Worm (Caenorhabditis elegans): ENCODE measurements around the gene anmt-1.
A peak's percentile ranks its signal among the peaks of the same experiment; 100 is the strongest.

anmt-1 gene

DNA sequence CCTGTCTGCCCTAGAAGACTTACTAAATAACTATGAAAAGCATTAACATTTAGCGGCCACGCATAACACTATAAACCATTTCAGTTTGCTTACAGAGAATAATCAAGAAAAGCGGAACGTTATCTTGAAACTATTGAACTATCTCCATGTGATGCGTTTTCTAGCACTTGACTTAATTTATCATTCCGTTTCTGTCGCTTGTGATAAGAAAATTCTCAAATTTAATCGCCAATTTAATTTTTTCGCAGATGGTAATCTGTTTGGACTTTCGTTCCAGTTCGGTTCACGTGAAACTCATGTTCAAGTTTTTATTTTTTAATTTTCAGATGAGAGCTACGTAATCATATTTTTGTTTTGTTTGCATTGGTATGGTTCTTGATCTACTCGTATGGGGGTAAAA is 27.7 kb upstream of the anmt-1 start:
- TF ChIP-seq nhr-71 (tag; optimal IDR thresholded peaks at IDR 0.05) (peak; percentile 38), mef-2 (tag; optimal IDR thresholded peaks at IDR 0.05) (no peak), aha-1 (tag; optimal IDR thresholded peaks at IDR 0.05) (no peak), unc-30 (tag; optimal IDR thresholded peaks at IDR 0.05) (no peak), pag-3 (tag; optimal IDR thresholded peaks at IDR 0.05; ENCODE audit: borderline replicate concordance, insufficient read depth) (no peak), C34B4.2 (tag; optimal IDR thresholded peaks at IDR 0.05) (no peak), efl-1 (optimal IDR thresholded peaks at IDR 0.05) (no peak), efl-1 (GFP tag; optimal IDR thresholded peaks at IDR 0.05 in 1 of 2) (peak in 1 of 2 experiments; percentile 24), lin-14 (GFP tag; optimal IDR thresholded peaks at IDR 0.05) (peak; percentile 35), nhr-85 (tag) (peak; percentile 23), mdl-1 (tag; optimal IDR thresholded peaks at IDR 0.05) (peak in 1 of 2 experiments; percentile 23), elt-2 (tag; optimal IDR thresholded peaks at IDR 0.05) (peak; percentile 92), unc-130 (tag; optimal IDR thresholded peaks at IDR 0.05) (no peak), jun-1 (tag; optimal IDR thresholded peaks at IDR 0.05) (peak; percentile 41), elt-3 (tag; optimal IDR thresholded peaks at IDR 0.05) (peak in 2 of 6 experiments; percentile 26 to 81), tlp-1 (tag; optimal IDR thresholded peaks at IDR 0.05) (peak; percentile 78), sptf-1 (tag; optimal IDR thresholded peaks at IDR 0.05) (no peak), fkh-8 (tag; optimal IDR thresholded peaks at IDR 0.05) (no peak), nhr-20 (tag; optimal IDR thresholded peaks at IDR 0.05) (peak; percentile 34), nhr-90 (tag; optimal IDR thresholded peaks at IDR 0.05; ENCODE audit: poor library complexity) (peak; percentile 27), lin-15B (tag; optimal IDR thresholded peaks at IDR 0.05) (no peak), skn-1 (tag; optimal IDR thresholded peaks at IDR 0.05) (no peak), lin-35 (GFP tag; optimal IDR thresholded peaks at IDR 0.05) (peak in 1 of 2 experiments; percentile 46)

DNA sequence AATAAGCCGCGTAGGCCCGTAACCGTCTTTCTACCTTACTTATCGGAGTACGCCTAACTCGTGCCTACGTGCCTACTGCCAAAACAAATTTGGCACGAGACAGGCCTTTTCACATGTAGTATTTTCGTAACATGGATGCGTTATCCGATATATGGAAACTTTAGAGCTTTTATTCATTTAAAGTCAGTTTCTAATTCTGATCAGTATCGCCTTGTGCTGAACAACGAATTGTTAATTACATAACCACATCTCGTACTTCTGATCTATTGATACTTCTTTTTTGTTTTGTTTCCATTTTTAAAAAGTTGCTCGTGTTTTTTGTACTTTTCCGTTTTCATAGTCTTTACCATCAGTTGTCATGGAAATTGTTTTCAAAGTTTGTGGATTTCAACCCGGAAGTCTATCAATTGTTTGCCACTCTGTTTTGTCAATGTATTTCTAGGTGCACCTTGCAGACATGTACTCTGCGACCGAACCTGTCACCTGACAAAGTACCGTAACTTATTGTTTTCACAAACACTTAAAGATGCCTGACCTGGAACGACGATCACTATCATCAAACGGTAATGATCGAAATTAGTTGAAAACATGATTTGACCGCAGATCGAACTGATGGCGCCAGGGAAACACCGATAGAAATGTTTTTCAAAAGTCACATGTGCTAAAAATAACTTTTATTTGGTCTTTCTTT is 26.8 kb upstream of the anmt-1 start:
- TF ChIP-seq efl-1 (optimal IDR thresholded peaks at IDR 0.05) (no peak), efl-1 (GFP tag; optimal IDR thresholded peaks at IDR 0.05 in 1 of 2) (peak in 1 of 2 experiments; percentile 92), ceh-63 (GFP tag; optimal IDR thresholded peaks at IDR 0.05) (no peak)

DNA sequence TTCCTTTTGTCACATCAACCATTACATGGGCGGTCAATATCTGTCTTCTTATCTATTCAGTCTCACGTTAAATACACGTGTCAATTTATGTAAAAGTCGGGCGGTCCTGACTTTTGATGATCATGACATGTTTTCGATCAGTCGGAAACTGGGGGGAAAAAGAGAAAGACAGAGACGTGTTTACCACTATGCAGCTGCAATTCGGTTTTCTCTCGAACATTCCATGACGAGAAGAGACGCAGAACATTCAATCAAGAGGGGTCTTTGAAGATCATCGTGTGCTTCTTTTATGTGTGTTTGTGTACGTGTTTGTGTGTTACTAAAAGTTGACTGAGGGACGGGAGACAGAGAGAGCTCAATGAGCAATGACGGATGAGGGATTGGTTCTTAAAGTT is 26.2 kb upstream of the anmt-1 start:
- peak; percentile 87 for TF ChIP-seq dsc-1 (tag; optimal IDR thresholded peaks at IDR 0.05)
- no peak for TF ChIP-seq nhr-12 (tag; optimal IDR thresholded peaks at IDR 0.05)
- peak; percentile 98 for TF ChIP-seq nhr-20 (tag; optimal IDR thresholded peaks at IDR 0.05)
- peak; percentile 69 for TF ChIP-seq jun-1 (tag; optimal IDR thresholded peaks at IDR 0.05)
- peak; percentile 87 for TF ChIP-seq nhr-47 (tag; optimal IDR thresholded peaks at IDR 0.05)
- TF ChIP-seq Y116A8C.19 (tag; optimal IDR thresholded peaks at IDR 0.05; ENCODE audit: borderline replicate concordance): no peak
- TF ChIP-seq tlp-1 (tag; optimal IDR thresholded peaks at IDR 0.05): no peak
- peak; percentile 89 for TF ChIP-seq nhr-77 (tag; optimal IDR thresholded peaks at IDR 0.05)
- no peak for TF ChIP-seq alr-1 (tag; optimal IDR thresholded peaks at IDR 0.05; ENCODE audit: borderline replicate concordance)
- TF ChIP-seq nhr-76 (tag; optimal IDR thresholded peaks at IDR 0.05): no peak
- peak; percentile 62; the same call in 1 of the 2 replicates for TF ChIP-seq mab-9 (GFP tag; IDR thresholded peaks at IDR 0.05)
- TF ChIP-seq egl-13 (tag; optimal IDR thresholded peaks at IDR 0.05): peak; percentile 73
- no peak for TF ChIP-seq sox-4 (tag; optimal IDR thresholded peaks at IDR 0.05)
- TF ChIP-seq pax-3 (tag; optimal IDR thresholded peaks at IDR 0.05): no peak
- TF ChIP-seq F16B12.6 (tag; optimal IDR thresholded peaks at IDR 0.05): no peak
- peak; percentile 88 for TF ChIP-seq xbp-1 (tag; optimal IDR thresholded peaks at IDR 0.05)
- TF ChIP-seq ces-1 (GFP tag; optimal IDR thresholded peaks at IDR 0.05): no peak
- TF ChIP-seq aha-1 (tag; optimal IDR thresholded peaks at IDR 0.05): peak; percentile 34
- no peak for TF ChIP-seq sptf-1 (tag; optimal IDR thresholded peaks at IDR 0.05)
- peak; percentile 76 for TF ChIP-seq snpc-4 (tag; optimal IDR thresholded peaks at IDR 0.05)
- TF ChIP-seq snu-23 (GFP tag; optimal IDR thresholded peaks at IDR 0.05): peak; percentile 98
- TF ChIP-seq C16A3.4 (tag; optimal IDR thresholded peaks at IDR 0.05): peak; percentile 81
- TF ChIP-seq C34B4.2 (tag; optimal IDR thresholded peaks at IDR 0.05): peak; percentile 85
- TF ChIP-seq unc-130 (tag; optimal IDR thresholded peaks at IDR 0.05): peak; percentile 96
- peak; percentile 87 for TF ChIP-seq mef-2 (tag; optimal IDR thresholded peaks at IDR 0.05)
- peak; percentile 67 to 85 for TF ChIP-seq lin-35 (GFP tag; optimal IDR thresholded peaks at IDR 0.05)
- no peak for TF ChIP-seq hlh-17 (GFP tag; optimal IDR thresholded peaks at IDR 0.05; ENCODE audit: borderline replicate concordance)
- peak; percentile 83 for TF ChIP-seq fos-1 (tag; optimal IDR thresholded peaks at IDR 0.05)
- no peak for TF ChIP-seq isw-1 (GFP tag; IDR thresholded peaks at IDR 0.05)
- no peak for TF ChIP-seq unc-86 (tag; optimal IDR thresholded peaks at IDR 0.05)
- peak; percentile 68 for TF ChIP-seq hpl-2 (GFP tag; optimal IDR thresholded peaks at IDR 0.05)
- peak; percentile 32 for TF ChIP-seq lin-39 (tag; optimal IDR thresholded peaks at IDR 0.05)
